Worm (Caenorhabditis elegans) whole organism, mixed stage, embryonic: Measurements from ENCODE around the gene Y43F8B.29.

Source experiments
- M03D4.4 ChIP-seq: sonication (generic microtip); optimal IDR thresholded peaks from 2 replicates; lab custom pipeline; 2017; ENCODE audit warnings: mild to moderate bottlenecking, missing genetic modification characterization, missing compliant biosample characterization
- bed-3 ChIP-seq: fragments of 200-800 bp; sonication (Bioruptor generic); optimal IDR thresholded peaks from 3 replicates; lab custom pipeline; 2018; ENCODE audit warnings: mild to moderate bottlenecking, missing genetic modification characterization, moderate library complexity, missing compliant biosample characterization
- blmp-1 ChIP-seq: fragments of 150-350 bp; optimal IDR thresholded peaks from 2 replicates; lab custom pipeline; 2014; ENCODE audit warnings: missing biosample characterization, missing genetic modification characterization
- ceh-39 ChIP-seq: fragments of 150-350 bp; optimal IDR thresholded peaks from 2 replicates; lab custom pipeline; 2014; ENCODE audit warnings: missing biosample characterization, missing genetic modification characterization
- ceh-43 ChIP-seq: fragments of 200-800 bp; sonication (Bioruptor generic); optimal IDR thresholded peaks from 2 replicates; lab custom pipeline; 2018; ENCODE audit warnings: mild to moderate bottlenecking, missing genetic modification characterization, moderate library complexity, missing compliant biosample characterization
- ceh-83 ChIP-seq: fragments of 200-800 bp; sonication (Bioruptor generic); optimal IDR thresholded peaks from 2 replicates; lab custom pipeline; 2018; ENCODE audit warnings: mild to moderate bottlenecking, missing genetic modification characterization, missing compliant biosample characterization
- ces-1 ChIP-seq: fragments of 150-350 bp; optimal IDR thresholded peaks from 2 replicates; lab custom pipeline; 2014; ENCODE audit warnings: missing biosample characterization, missing genetic modification reagents, missing genetic modification characterization
- cnd-1 ChIP-seq: fragments of 200-800 bp; sonication (Bioruptor generic); optimal IDR thresholded peaks from 2 replicates; lab custom pipeline; 2018; ENCODE audit warnings: mild to moderate bottlenecking, missing genetic modification characterization, missing compliant biosample characterization
- drap-1 ChIP-seq: fragments of 200-800 bp; sonication (Bioruptor generic); optimal IDR thresholded peaks from 3 replicates; lab custom pipeline; 2018; ENCODE audit warnings: mild to moderate bottlenecking, missing genetic modification characterization, missing compliant biosample characterization
- elt-1 ChIP-seq: sonication (generic microtip); optimal IDR thresholded peaks from 2 replicates; lab custom pipeline; 2017; ENCODE audit warnings: missing genetic modification characterization, mild to moderate bottlenecking, missing compliant biosample characterization, antibody characterized with exemption, moderate library complexity, borderline replicate concordance; ENCODE audit not compliant: insufficient read depth
- elt-3 ChIP-seq: fragments of 150-350 bp; optimal IDR thresholded peaks from 2 replicates; lab custom pipeline; 2014; ENCODE audit warnings: missing biosample characterization, missing genetic modification characterization
- ham-2 ChIP-seq: fragments of 200-800 bp; sonication (Bioruptor generic); optimal IDR thresholded peaks from 2 replicates; lab custom pipeline; 2018; ENCODE audit warnings: mild to moderate bottlenecking, missing genetic modification characterization, missing compliant biosample characterization
- hlh-1 ChIP-seq: fragments of 150-350 bp; optimal IDR thresholded peaks from 2 replicates; lab custom pipeline; 2014; ENCODE audit warnings: missing biosample characterization, missing genetic modification reagents, missing genetic modification characterization
- lin-13 ChIP-seq: fragments of 150-350 bp; optimal IDR thresholded peaks from 2 replicates; lab custom pipeline; 2014; ENCODE audit warnings: missing biosample characterization, missing genetic modification characterization
- lin-32 ChIP-seq: fragments of 200-800 bp; sonication (Bioruptor generic); optimal IDR thresholded peaks from 2 replicates; lab custom pipeline; 2018; ENCODE audit warnings: mild to moderate bottlenecking, missing genetic modification characterization, missing compliant biosample characterization
- lsy-2 ChIP-seq: fragments of 150-350 bp; optimal IDR thresholded peaks from 2 replicates; lab custom pipeline; 2014; ENCODE audit warnings: missing biosample characterization, missing genetic modification characterization
- mab-5 ChIP-seq: fragments of 150-350 bp; optimal IDR thresholded peaks from 2 replicates; lab custom pipeline; 2014; ENCODE audit warnings: missing biosample characterization, missing genetic modification characterization
- mep-1 ChIP-seq: fragments of 150-350 bp; optimal IDR thresholded peaks from 2 replicates; lab custom pipeline; 2017; ENCODE audit warnings: missing biosample characterization, missing genetic modification reagents, missing genetic modification characterization, inconsistent platforms
- mls-2 ChIP-seq: sonication (generic microtip); optimal IDR thresholded peaks from 2 replicates; lab custom pipeline; 2016; ENCODE audit warnings: mild to moderate bottlenecking, missing genetic modification characterization, moderate library complexity, missing compliant biosample characterization
- nhr-12 ChIP-seq: fragments of 150-350 bp; optimal IDR thresholded peaks from 2 replicates; lab custom pipeline; 2014; ENCODE audit warnings: missing biosample characterization, missing genetic modification characterization
- nhr-2 ChIP-seq: fragments of 150-350 bp; optimal IDR thresholded peaks from 2 replicates; lab custom pipeline; 2014; ENCODE audit warnings: missing biosample characterization, missing genetic modification characterization
- nhr-237 ChIP-seq: fragments of 150-350 bp; optimal IDR thresholded peaks from 2 replicates; lab custom pipeline; 2014; ENCODE audit warnings: missing biosample characterization, missing genetic modification characterization
- nhr-28 ChIP-seq: fragments of 150-350 bp; optimal IDR thresholded peaks from 2 replicates; lab custom pipeline; 2014; ENCODE audit warnings: missing biosample characterization, missing genetic modification characterization
- nhr-76 ChIP-seq: sonication (generic microtip); optimal IDR thresholded peaks from 2 replicates; lab custom pipeline; 2017; ENCODE audit warnings: missing biosample characterization, missing genetic modification characterization
- pha-4 ChIP-seq: fragments of 150-350 bp; optimal IDR thresholded peaks from 2 replicates; lab custom pipeline; 2018; ENCODE audit warnings: missing biosample characterization, missing genetic modification reagents, missing genetic modification characterization
- sem-2 ChIP-seq: fragments of 200-800 bp; sonication (Bioruptor generic); optimal IDR thresholded peaks from 2 replicates; lab custom pipeline; 2018; ENCODE audit warnings: mild to moderate bottlenecking, missing genetic modification characterization, missing compliant biosample characterization
- sptf-1 ChIP-seq: sonication (generic microtip); optimal IDR thresholded peaks from 2 replicates; lab custom pipeline; 2017; ENCODE audit warnings: mild to moderate bottlenecking, missing genetic modification characterization, moderate library complexity, missing compliant biosample characterization
- tbx-8 ChIP-seq: fragments of 200-800 bp; sonication (Bioruptor generic); optimal IDR thresholded peaks from 2 replicates; lab custom pipeline; 2018; ENCODE audit warnings: mild to moderate bottlenecking, missing genetic modification characterization, moderate library complexity, missing compliant biosample characterization
- unc-120 ChIP-seq: sonication (generic microtip); optimal IDR thresholded peaks from 2 replicates; lab custom pipeline; 2017; ENCODE audit warnings: missing genetic modification characterization, missing compliant biosample characterization; ENCODE audit not compliant: poor library complexity, severe bottlenecking
- unc-39 ChIP-seq: fragments of 150-350 bp; optimal IDR thresholded peaks from 2 replicates; lab custom pipeline; 2014; ENCODE audit warnings: missing biosample characterization, missing genetic modification characterization
- zip-8 ChIP-seq: fragments of 150-350 bp; optimal IDR thresholded peaks from 2 replicates; lab custom pipeline; 2014; ENCODE audit warnings: missing biosample characterization, missing genetic modification characterization
- ztf-11 ChIP-seq: fragments of 150-350 bp; optimal IDR thresholded peaks from 2 replicates; lab custom pipeline; 2014; ENCODE audit warnings: missing biosample characterization, missing genetic modification characterization

The Y43F8B.29 gene

DNA sequence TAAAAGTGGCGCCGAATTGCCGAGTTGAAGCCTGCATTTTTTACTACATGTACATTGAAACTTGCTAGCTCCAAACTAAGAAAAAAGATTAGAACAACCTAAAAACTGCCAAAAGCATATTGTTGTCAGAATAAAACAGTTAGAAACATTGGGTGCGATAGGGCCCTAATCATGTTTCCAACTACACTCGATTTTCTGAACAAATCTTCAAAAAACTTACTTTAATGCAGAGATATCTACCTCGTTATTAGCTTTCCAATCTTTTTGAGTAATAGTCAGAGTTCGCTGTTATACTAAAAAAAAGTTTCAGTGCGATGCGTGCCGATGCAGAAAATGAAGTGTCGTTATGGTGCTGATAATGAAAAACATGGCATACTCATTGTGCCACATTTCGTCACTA lies 35.8 kb upstream of the Y43F8B.29 start, which contains the start of the genes Y43F8B.13 and Y43F8B.14:
Y43F8B.13 (plus strand) TSS at position 301 of the 400 bp plus-strand sequence.
Y43F8B.14 (minus strand) TSS at position 322 of the 400 bp plus-strand sequence.
- TF ChIP-seq nhr-237 (tag; lab: Kevin White, UChicago), result no peak

DNA sequence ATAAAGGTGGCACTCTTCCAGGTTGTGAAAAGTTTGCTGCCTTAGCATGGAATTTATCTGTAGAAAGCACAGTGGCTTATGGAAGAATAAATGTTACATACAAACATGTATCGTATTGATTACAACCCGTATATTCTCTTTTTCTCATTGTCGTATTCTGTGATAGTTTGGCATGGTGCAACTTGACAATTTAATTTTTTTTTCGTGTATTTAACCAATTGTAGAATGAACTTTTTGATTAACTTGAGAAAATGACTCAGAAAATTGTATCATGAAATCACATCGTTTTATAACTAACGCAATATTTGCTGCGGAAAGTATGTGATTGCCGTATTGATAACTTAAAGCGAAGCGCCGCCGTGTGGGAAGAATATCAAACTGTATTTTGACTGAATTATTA lies 34.3 kb upstream of the Y43F8B.29 start, which contains the start of gene Y43F8B.24:
Y43F8B.24 (plus strand) TSS at position 301 of the 400 bp plus-strand sequence.
- no peak for TF ChIP-seq pha-4 (tag; lab: Kevin White, UChicago)
- TF ChIP-seq nhr-237 (tag; lab: Kevin White, UChicago), result no peak
- TF ChIP-seq nhr-76 (tag; lab: Kevin White, UChicago), result no peak
- TF ChIP-seq mep-1 (tag; lab: Kevin White, UChicago), result no peak
- no peak for TF ChIP-seq lin-13
- no peak for TF ChIP-seq mab-5 (tag; lab: Kevin White, UChicago)
- TF ChIP-seq blmp-1, result no peak
- TF ChIP-seq ceh-39 (tag; lab: Kevin White, UChicago), result no peak
- TF ChIP-seq sptf-1, result no peak
- TF ChIP-seq ceh-43 (GFP tag; lab: Kevin White, UChicago), result no peak
- no peak for TF ChIP-seq ceh-83 (GFP tag; lab: Kevin White, UChicago)
- no peak for TF ChIP-seq mls-2 (tag; lab: Kevin White, UChicago)
- TF ChIP-seq tbx-8 (GFP tag; lab: Kevin White, UChicago), result no peak
- no peak for TF ChIP-seq nhr-2 (tag; lab: Kevin White, UChicago)
- TF ChIP-seq lsy-2 (tag; lab: Kevin White, UChicago), result no peak
- no peak for TF ChIP-seq zip-8 (tag; lab: Kevin White, UChicago)
- no peak for TF ChIP-seq elt-3 (tag; lab: Kevin White, UChicago)
- TF ChIP-seq drap-1 (GFP tag; lab: Kevin White, UChicago), result no peak
- no peak for TF ChIP-seq hlh-1 (tag; lab: Kevin White, UChicago)
- TF ChIP-seq elt-1 (tag; lab: Kevin White, UChicago), result no peak

DNA sequence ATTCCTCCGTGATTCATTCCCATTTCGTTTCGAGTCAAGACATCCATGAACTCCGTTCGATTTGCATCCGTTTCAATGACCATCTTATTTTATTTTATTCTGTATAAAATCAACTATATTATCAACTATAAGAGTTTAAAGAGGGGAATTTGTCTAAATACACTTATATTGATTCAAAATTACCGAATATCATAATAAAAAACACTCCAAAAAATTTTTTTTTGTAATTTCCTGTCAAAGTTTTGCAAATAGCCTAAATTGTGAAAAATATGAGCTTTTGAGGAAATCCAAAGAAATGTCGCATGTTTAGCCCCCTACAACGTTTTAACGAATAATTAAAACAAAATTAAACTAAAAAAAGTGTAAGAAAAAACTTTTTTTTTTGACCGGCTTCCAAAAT lies 29.4 kb upstream of the Y43F8B.29 start, which contains the start of gene Y43F8B.15:
Y43F8B.15 (minus strand) TSS at position 101 of the 400 bp plus-strand sequence.
- TF ChIP-seq bed-3 (GFP tag; lab: Kevin White, UChicago) (no peak), blmp-1 (no peak), drap-1 (GFP tag; lab: Kevin White, UChicago) (no peak), M03D4.4 (tag; lab: Kevin White, UChicago) (no peak), nhr-76 (tag; lab: Kevin White, UChicago) (no peak), ham-2 (no peak), nhr-28 (tag; lab: Kevin White, UChicago) (no peak), mls-2 (tag; lab: Kevin White, UChicago) (no peak), ceh-39 (tag; lab: Kevin White, UChicago) (no peak), pha-4 (tag; lab: Kevin White, UChicago) (no peak), cnd-1 (tag; lab: Kevin White, UChicago) (no peak), zip-8 (tag; lab: Kevin White, UChicago) (no peak), ceh-83 (GFP tag; lab: Kevin White, UChicago) (no peak), tbx-8 (GFP tag; lab: Kevin White, UChicago) (no peak)

DNA sequence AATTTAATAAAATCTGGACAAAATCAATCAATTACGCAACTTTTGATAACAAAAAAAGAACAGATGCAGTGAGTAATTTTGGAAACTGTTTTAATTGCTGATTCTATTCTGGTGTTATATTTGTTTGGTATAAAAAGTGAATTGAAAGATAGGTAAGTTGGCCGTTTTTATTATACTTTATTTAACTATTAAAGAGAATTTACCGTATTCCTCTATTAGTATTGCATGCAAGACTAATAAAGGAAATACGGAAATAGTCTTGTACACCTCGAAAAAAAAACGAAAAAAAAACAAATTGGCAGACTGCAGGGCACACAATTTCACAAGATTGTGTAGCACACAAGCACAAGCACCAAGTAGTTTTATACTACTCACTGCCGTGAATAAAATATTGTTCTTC lies 28.8 kb upstream of the Y43F8B.29 start, which contains the start of gene Y43F8B.25:
Y43F8B.25 (plus strand) TSS at position 301 of the 400 bp plus-strand sequence.
- TF ChIP-seq nhr-2 (tag; lab: Kevin White, UChicago), result no peak
- TF ChIP-seq pha-4 (tag; lab: Kevin White, UChicago), result no peak
- no peak for TF ChIP-seq mab-5 (tag; lab: Kevin White, UChicago)
- TF ChIP-seq elt-1 (tag; lab: Kevin White, UChicago), result no peak
- no peak for TF ChIP-seq bed-3 (GFP tag; lab: Kevin White, UChicago)
- no peak for TF ChIP-seq unc-120 (tag; lab: Kevin White, UChicago)
- TF ChIP-seq ztf-11, result no peak
- TF ChIP-seq hlh-1 (tag; lab: Kevin White, UChicago), result no peak
- TF ChIP-seq ceh-43 (GFP tag; lab: Kevin White, UChicago), result no peak
- TF ChIP-seq blmp-1, result no peak
- TF ChIP-seq nhr-12 (tag; lab: Kevin White, UChicago), result no peak
- no peak for TF ChIP-seq nhr-76 (tag; lab: Kevin White, UChicago)
- TF ChIP-seq unc-39, result no peak
- TF ChIP-seq zip-8 (tag; lab: Kevin White, UChicago), result no peak

DNA sequence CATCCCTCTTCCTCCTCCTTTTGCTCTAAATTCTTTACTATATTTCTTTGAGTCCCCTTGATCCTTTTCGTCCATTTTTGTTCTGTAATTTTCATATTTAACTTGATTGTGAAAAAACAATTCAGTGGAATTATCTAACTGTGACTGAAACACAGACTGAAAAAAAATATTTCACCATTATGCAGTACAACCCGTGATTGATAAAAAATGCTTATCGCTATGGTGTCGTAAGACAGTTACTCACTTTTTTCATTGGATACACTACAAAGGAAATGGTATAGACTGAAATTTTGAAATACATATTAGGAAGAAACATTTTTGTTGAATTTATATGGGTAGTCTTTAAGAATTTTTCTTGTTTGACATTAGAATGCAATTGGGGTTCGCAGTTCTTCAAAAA lies 23.8 kb upstream of the Y43F8B.29 start, which contains the start of gene Y43F8B.23:
Y43F8B.23 (minus strand) TSS at position 75 of the 400 bp plus-strand sequence.
- TF ChIP-seq elt-1 (tag; lab: Kevin White, UChicago) (no peak), mep-1 (tag; lab: Kevin White, UChicago) (no peak), ceh-83 (GFP tag; lab: Kevin White, UChicago) (no peak), sem-2 (GFP tag; lab: Kevin White, UChicago) (no peak), nhr-237 (tag; lab: Kevin White, UChicago) (no peak), zip-8 (tag; lab: Kevin White, UChicago) (no peak), M03D4.4 (tag; lab: Kevin White, UChicago) (no peak), ceh-39 (tag; lab: Kevin White, UChicago) (no peak), lin-32 (no peak), ham-2 (no peak), nhr-76 (tag; lab: Kevin White, UChicago) (no peak), ces-1 (GFP tag; lab: Kevin White, UChicago) (no peak), tbx-8 (GFP tag; lab: Kevin White, UChicago) (no peak)
- TF ChIP-seq, all 35 proteins: peak for 0
